Worm (Caenorhabditis elegans): ENCODE data around the gene Y59A8B.19.
"Not testable (repeated sequence)": the region's sequence is repeated elsewhere in the genome, so short reads cannot be mapped to it uniquely, and the experiment has no call there.

Y59A8B.19 gene

ce11 chrV:18006930-18007329 lies at the start of gene Y59A8B.19:
TSS of gene Y59A8B.19 (plus strand) at chrV:18007230.
- TF ChIP-seq hlh-13 (GFP tag; optimal IDR thresholded peaks at IDR 0.05); syd-9 (tag; optimal IDR thresholded peaks at IDR 0.05); eyg-1 (tag; optimal IDR thresholded peaks at IDR 0.05): not testable (repeated sequence)

- peak; percentile 68 for TF ChIP-seq elt-4 (tag; optimal IDR thresholded peaks at IDR 0.05)
- TF ChIP-seq pag-3 (tag; optimal IDR thresholded peaks at IDR 0.05; ENCODE audit: borderline replicate concordance) = peak; percentile 73
- no peak for TF ChIP-seq fkh-10 (GFP tag; optimal IDR thresholded peaks at IDR 0.05)
- no peak for TF ChIP-seq sox-4 (tag; optimal IDR thresholded peaks at IDR 0.05)
Observed at ce11 chrV:17962500-17962899, 44.5 kb upstream of the Y59A8B.19 start.

ce11 chrV:17966747-17967146 lies 40.3 kb upstream of the Y59A8B.19 start, which contains the start of gene gck-3:
TSS of gene gck-3 (minus strand) at chrV:17966847.
- TF ChIP-seq ceh-18 (tag; optimal IDR thresholded peaks at IDR 0.05) (no peak), T23F11.4 (GFP tag; optimal IDR thresholded peaks at IDR 0.05) (no peak), ceh-45 (GFP tag; IDR thresholded peaks at IDR 0.05) (no peak), npax-4 (tag; optimal IDR thresholded peaks at IDR 0.05) (no peak), ama-1 (optimal IDR thresholded peaks at IDR 0.05) (no peak), K02D7.2 (tag; optimal IDR thresholded peaks at IDR 0.05) (no peak), sdc-2 (tag; optimal IDR thresholded peaks at IDR 0.05) (no peak), F13H6.1 (tag; optimal IDR thresholded peaks at IDR 0.05) (no peak), rnt-1 (tag; optimal IDR thresholded peaks at IDR 0.05) (no peak), fkh-10 (GFP tag; optimal IDR thresholded peaks at IDR 0.05) (no peak), gmeb-2 (tag; optimal IDR thresholded peaks at IDR 0.05) (no peak), hlh-13 (GFP tag; optimal IDR thresholded peaks at IDR 0.05) (no peak), hlh-15 (tag; optimal IDR thresholded peaks at IDR 0.05) (no peak), che-1 (tag; optimal IDR thresholded peaks at IDR 0.05) (no peak), unc-55 (GFP tag; optimal IDR thresholded peaks at IDR 0.05) (no peak), pqm-1 (tag; optimal IDR thresholded peaks at IDR 0.05) (no peak), K09A11.1 (tag; optimal IDR thresholded peaks at IDR 0.05; ENCODE audit: insufficient read depth) (no peak), C08G9.2 (tag; optimal IDR thresholded peaks at IDR 0.05) (no peak), pat-9 (tag; optimal IDR thresholded peaks at IDR 0.05) (no peak), ceh-34 (tag; optimal IDR thresholded peaks at IDR 0.05) (no peak)

ce11 chrV:17978207-17978606 lies 28.8 kb upstream of the Y59A8B.19 start:
- TF ChIP-seq elt-2 (tag; optimal IDR thresholded peaks at IDR 0.05) (peak; percentile 52), unc-86 (tag; optimal IDR thresholded peaks at IDR 0.05) (no peak)

- TF ChIP-seq ets-4 (tag; optimal IDR thresholded peaks at IDR 0.05) (no peak), pag-3 (tag; optimal IDR thresholded peaks at IDR 0.05; ENCODE audit: borderline replicate concordance) (no peak), unc-42 (tag; optimal IDR thresholded peaks at IDR 0.05) (no peak), ahr-1 (tag; optimal IDR thresholded peaks at IDR 0.05) (no peak), nfya-1 (tag; optimal IDR thresholded peaks at IDR 0.05) (no peak), pqm-1 (tag; optimal IDR thresholded peaks at IDR 0.05) (no peak), unc-55 (GFP tag; optimal IDR thresholded peaks at IDR 0.05) (no peak), pat-9 (tag; optimal IDR thresholded peaks at IDR 0.05) (no peak), ceh-22 (tag; optimal IDR thresholded peaks at IDR 0.05) (no peak), ceh-45 (GFP tag; IDR thresholded peaks at IDR 0.05) (no peak)
Observed at ce11 chrV:17979789-17980188, 27.2 kb upstream of the Y59A8B.19 start, which contains the start of gene snx-6. TSS of gene snx-6 (minus strand) at chrV:17980082.

ce11 chrV:17981732-17982131 lies 25.3 kb upstream of the Y59A8B.19 start:
- TF ChIP-seq ceh-48 (tag; optimal IDR thresholded peaks at IDR 0.05) (peak; percentile 79), dmd-4 (tag; optimal IDR thresholded peaks at IDR 0.05; ENCODE audit: borderline replicate concordance) (no peak), nfya-1 (tag; optimal IDR thresholded peaks at IDR 0.05) (peak; percentile 28), ttx-3 (tag; optimal IDR thresholded peaks at IDR 0.05) (no peak), fkh-6 (tag; optimal IDR thresholded peaks at IDR 0.05) (no peak), K09A11.1 (tag; optimal IDR thresholded peaks at IDR 0.05; ENCODE audit: insufficient read depth) (no peak)

Measured in whole organism, late embryonic.